Fruit fly (Drosophila melanogaster) whole organism, adult: ENCODE results near the gene Rox8.

Source experiments
- CG14711 ChIP-seq: fragments of 200-800 bp; sonication (Bioruptor generic); optimal IDR thresholded peaks from 2 replicates; lab custom pipeline; 2018; ENCODE audit warnings: missing biosample characterization, mild to moderate bottlenecking, missing genetic modification characterization, moderate library complexity
- CG7101 ChIP-seq: fragments of 200-800 bp; sonication (Bioruptor generic); optimal IDR thresholded peaks from 2 replicates; lab custom pipeline; 2018; ENCODE audit warnings: missing biosample characterization, mild to moderate bottlenecking, missing genetic modification characterization, moderate library complexity
- Clk ChIP-seq: fragments of 200-800 bp; sonication (Bioruptor generic); optimal IDR thresholded peaks from 2 replicates; lab custom pipeline; 2017; ENCODE audit warnings: missing biosample characterization, missing genetic modification characterization
- bab1 ChIP-seq: fragments of 200-800 bp; sonication (Bioruptor generic); optimal IDR thresholded peaks from 3 replicates; lab custom pipeline; 2019; ENCODE audit warnings: missing biosample characterization, mild to moderate bottlenecking, missing genetic modification characterization, moderate library complexity
- cic ChIP-seq: fragments of 200-800 bp; sonication (Bioruptor generic); optimal IDR thresholded peaks from 2 replicates; lab custom pipeline; 2017; ENCODE audit warnings: missing biosample characterization, mild to moderate bottlenecking, missing genetic modification characterization, moderate library complexity

dm6 chr3R:24058041-24058440 is 10.0 kb upstream of the Rox8 start, which contains the start of gene SMC1:
- TF ChIP-seq CG7101 = peak; percentile 54
- TF ChIP-seq bab1 (GFP tag; lab: Kevin White, UChicago) = peak; percentile 72
- peak; percentile 6 for TF ChIP-seq CG14711 (tag; lab: Kevin White, UChicago)
- peak; percentile 59 for TF ChIP-seq Clk
- peak; percentile 81 for TF ChIP-seq cic
